Worm (Caenorhabditis elegans) whole organism, L1 larva: Measurements from ENCODE around the gene K04G11.1.
A peak's percentile ranks its signal among the peaks of the same experiment; 100 is the strongest.

Experiments
- C34B4.2 ChIP-seq: sonication (generic microtip); optimal IDR thresholded peaks from 2 replicates; lab custom pipeline; 2017; ENCODE audit warnings: mild to moderate bottlenecking, missing genetic modification characterization, missing compliant biosample characterization
- F16B12.6 ChIP-seq: fragments of 150-350 bp; optimal IDR thresholded peaks from 2 replicates; lab custom pipeline; 2014; ENCODE audit warnings: missing biosample characterization, missing genetic modification characterization
- Y116A8C.19 ChIP-seq: sonication (generic microtip); optimal IDR thresholded peaks from 2 replicates; lab custom pipeline; 2016; ENCODE audit warnings: missing compliant biosample characterization, missing genetic modification characterization, borderline replicate concordance
- ama-1 ChIP-seq: fragments of 150-350 bp; optimal IDR thresholded peaks from 2 replicates; lab custom pipeline; 2014
- blmp-1 ChIP-seq: fragments of 150-350 bp; optimal IDR thresholded peaks from 2 replicates; lab custom pipeline; 2014; ENCODE audit warnings: missing biosample characterization, missing genetic modification characterization
- ceh-88 ChIP-seq: fragments of 200-800 bp; sonication (Bioruptor generic); IDR thresholded peaks from 2 replicates; pipeline ENCODE4 v1.3.6; 2022; ENCODE audit warnings: missing genetic modification characterization, missing compliant biosample characterization
- efl-1 ChIP-seq, 4 experiments: fragments of 150-350 bp; optimal IDR thresholded peaks in 3 of 4; peaks in 1 of 4; 1 replicate in 1 of 4; 2 replicates in 3 of 4; lab custom pipeline; 2014; ENCODE audit warnings: missing biosample characterization in 2 of 4, missing genetic modification characterization in 2 of 4, missing genetic modification reagents in 2 of 4
- egl-13 ChIP-seq: sonication (generic microtip); optimal IDR thresholded peaks from 2 replicates; lab custom pipeline; 2016; ENCODE audit warnings: missing genotype, missing genetic modification reagents, missing genetic modification characterization, missing compliant biosample characterization
- elt-3 ChIP-seq, 6 experiments: fragments of 150-350 bp in 1 of 6; sonication (generic microtip); optimal IDR thresholded peaks; 2 replicates each; lab custom pipeline; 2017 to 2018; ENCODE audit warnings: missing biosample characterization in 6 of 6, missing genetic modification characterization in 6 of 6, inconsistent platforms in 1 of 6
- fkh-10 ChIP-seq: sonication (generic microtip); optimal IDR thresholded peaks from 2 replicates; lab custom pipeline; 2017; ENCODE audit warnings: missing biosample characterization, missing genetic modification reagents, missing genetic modification characterization
- fkh-8 ChIP-seq: sonication (generic microtip); optimal IDR thresholded peaks from 2 replicates; lab custom pipeline; 2016; ENCODE audit warnings: mild to moderate bottlenecking, missing genetic modification characterization, missing compliant biosample characterization
- fos-1 ChIP-seq: fragments of 150-350 bp; optimal IDR thresholded peaks from 2 replicates; lab custom pipeline; 2014; ENCODE audit warnings: missing biosample characterization, missing genetic modification characterization
- grh-1 ChIP-seq: fragments of 200-800 bp; sonication (Bioruptor generic); IDR thresholded peaks from 2 replicates; pipeline ENCODE4 v1.3.6; 2022; ENCODE audit warnings: missing genetic modification reagents, missing genetic modification characterization, missing compliant biosample characterization
- hpl-2 ChIP-seq: fragments of 150-350 bp; optimal IDR thresholded peaks from 2 replicates; lab custom pipeline; 2014; ENCODE audit warnings: missing biosample characterization, missing genetic modification reagents, missing genetic modification characterization
- irx-1 ChIP-seq: sonication (generic microtip); optimal IDR thresholded peaks from 2 replicates; lab custom pipeline; 2016; ENCODE audit warnings: missing genetic modification characterization, missing compliant biosample characterization
- isw-1 ChIP-seq: fragments of 200-800 bp; sonication (Bioruptor generic); IDR thresholded peaks from 2 replicates; pipeline ENCODE4 v1.3.6; 2022; ENCODE audit warnings: missing genetic modification characterization, missing compliant biosample characterization
- lin-13 ChIP-seq: fragments of 150-350 bp; optimal IDR thresholded peaks from 2 replicates; lab custom pipeline; 2014; ENCODE audit warnings: missing biosample characterization, missing genetic modification reagents, missing genetic modification characterization
- lin-15B ChIP-seq: fragments of 150-350 bp; sonication (generic microtip); optimal IDR thresholded peaks from 3 replicates; lab custom pipeline; 2014; ENCODE audit warnings: missing biosample characterization, missing genetic modification characterization
- lin-35 ChIP-seq, 2 experiments: fragments of 150-350 bp; optimal IDR thresholded peaks; 2 replicates each; lab custom pipeline; 2014; ENCODE audit warnings: missing biosample characterization in 2 of 2, missing genetic modification characterization in 2 of 2, missing genetic modification reagents in 2 of 2
- lsy-2 ChIP-seq, 2 experiments: fragments of 150-350 bp; optimal IDR thresholded peaks; 2 replicates each; lab custom pipeline; 2014; ENCODE audit warnings: missing biosample characterization in 2 of 2, missing genetic modification characterization in 2 of 2
- mab-9 ChIP-seq: fragments of 200-800 bp; sonication (Bioruptor generic); IDR thresholded peaks from 2 replicates; pipeline ENCODE4 v1.3.6; 2022; ENCODE audit warnings: missing genetic modification reagents, missing genetic modification characterization, missing compliant biosample characterization
- mdl-1 ChIP-seq, 2 experiments: fragments of 150-350 bp; optimal IDR thresholded peaks; 2 replicates each; lab custom pipeline; 2014 to 2017; ENCODE audit warnings: missing biosample characterization in 2 of 2, missing genetic modification characterization in 2 of 2, inconsistent platforms in 1 of 2
- mef-2 ChIP-seq: fragments of 150-350 bp; optimal IDR thresholded peaks from 2 replicates; lab custom pipeline; 2014; ENCODE audit warnings: missing biosample characterization, missing genetic modification characterization
- mep-1 ChIP-seq: fragments of 150-350 bp; optimal IDR thresholded peaks from 2 replicates; lab custom pipeline; 2014; ENCODE audit warnings: missing biosample characterization, missing genetic modification characterization
- nhr-11 ChIP-seq: fragments of 150-350 bp; optimal IDR thresholded peaks from 2 replicates; lab custom pipeline; 2014; ENCODE audit warnings: missing biosample characterization, missing genetic modification characterization
- nhr-20 ChIP-seq: sonication (generic microtip); optimal IDR thresholded peaks from 2 replicates; lab custom pipeline; 2016; ENCODE audit warnings: mild to moderate bottlenecking, missing genetic modification characterization, missing compliant biosample characterization
- nhr-237 ChIP-seq: fragments of 150-350 bp; optimal IDR thresholded peaks from 2 replicates; lab custom pipeline; 2014; ENCODE audit warnings: missing biosample characterization, missing genetic modification characterization
- nhr-47 ChIP-seq: sonication (generic microtip); optimal IDR thresholded peaks from 2 replicates; lab custom pipeline; 2016; ENCODE audit warnings: mild to moderate bottlenecking, missing genetic modification characterization, moderate library complexity, missing compliant biosample characterization
- nhr-71 ChIP-seq: sonication (generic microtip); optimal IDR thresholded peaks from 2 replicates; lab custom pipeline; 2016; ENCODE audit warnings: mild to moderate bottlenecking, missing genetic modification characterization, moderate library complexity, missing compliant biosample characterization
- nhr-77 ChIP-seq: fragments of 150-350 bp; optimal IDR thresholded peaks from 2 replicates; lab custom pipeline; 2014; ENCODE audit warnings: missing biosample characterization, missing genetic modification characterization
- nhr-84 ChIP-seq: sonication (generic microtip); optimal IDR thresholded peaks from 2 replicates; lab custom pipeline; 2017; ENCODE audit warnings: missing biosample characterization, missing genetic modification characterization
- nhr-85 ChIP-seq: sonication (generic microtip); peaks from one replicate; lab custom pipeline; 2016; ENCODE audit warnings: missing genetic modification characterization, inconsistent platforms, missing compliant biosample characterization
- pax-3 ChIP-seq: fragments of 200-800 bp; sonication (Bioruptor generic); optimal IDR thresholded peaks from 2 replicates; lab custom pipeline; 2018; ENCODE audit warnings: mild to moderate bottlenecking, missing genetic modification characterization, moderate library complexity, missing compliant biosample characterization
- rnt-1 ChIP-seq: sonication (generic microtip); optimal IDR thresholded peaks from 2 replicates; lab custom pipeline; 2016; ENCODE audit warnings: mild to moderate bottlenecking, missing genetic modification characterization, moderate library complexity, missing compliant biosample characterization
- snpc-4 ChIP-seq: fragments of 150-350 bp; optimal IDR thresholded peaks from 2 replicates; lab custom pipeline; 2014; ENCODE audit warnings: missing biosample characterization, missing genetic modification characterization
- snu-23 ChIP-seq: sonication (generic microtip); optimal IDR thresholded peaks from 2 replicates; lab custom pipeline; 2016; ENCODE audit warnings: missing genetic modification characterization, missing compliant biosample characterization
- sptf-1 ChIP-seq: fragments of 150-350 bp; optimal IDR thresholded peaks from 2 replicates; lab custom pipeline; 2014; ENCODE audit warnings: missing biosample characterization, missing genetic modification characterization
- swsn-7 ChIP-seq: sonication (generic microtip); optimal IDR thresholded peaks from 2 replicates; lab custom pipeline; 2016; ENCODE audit warnings: missing genetic modification characterization, missing compliant biosample characterization
- tlp-1 ChIP-seq: fragments of 150-350 bp; optimal IDR thresholded peaks from 2 replicates; lab custom pipeline; 2014; ENCODE audit warnings: missing biosample characterization, missing genetic modification characterization
- unc-30 ChIP-seq: sonication (generic microtip); optimal IDR thresholded peaks from 2 replicates; lab custom pipeline; 2017; ENCODE audit warnings: missing biosample characterization, missing genetic modification characterization
- zag-1 ChIP-seq: fragments of 150-350 bp; optimal IDR thresholded peaks from 2 replicates; lab custom pipeline; 2014; ENCODE audit warnings: missing biosample characterization, missing genetic modification characterization
- zip-4 ChIP-seq: fragments of 200-800 bp; sonication (Bioruptor generic); optimal IDR thresholded peaks from 2 replicates; lab custom pipeline; 2018; ENCODE audit warnings: mild to moderate bottlenecking, missing genetic modification characterization, moderate library complexity, missing compliant biosample characterization

Gene K04G11.1

ce11 chrX:14349690-14350168, 14.4 kb downstream of the K04G11.1 start, which contains the start of gene wdr-5.2:
TSS of gene wdr-5.2 (plus strand) at chrX:14350118.
- no peak for TF ChIP-seq isw-1 (GFP tag; lab: Robert Waterston, UW)
- no peak for TF ChIP-seq mab-9 (GFP tag; lab: Robert Waterston, UW)
- TF ChIP-seq tlp-1 = no peak
- no peak for TF ChIP-seq snu-23 (GFP tag; lab: Kevin White, UChicago)
- TF ChIP-seq efl-1 (optimal IDR thresholded peaks at IDR 0.05; lab: Kevin White, UChicago) = peak; percentile 3 to 20
- TF ChIP-seq efl-1 (GFP tag; optimal IDR thresholded peaks at IDR 0.05 in 1 of 2; lab: Kevin White, UChicago) = no peak
- peak; percentile 2 to 30 for TF ChIP-seq lin-35 (GFP tag; optimal IDR thresholded peaks at IDR 0.05; lab: Kevin White, UChicago)
- TF ChIP-seq lsy-2 (tag; optimal IDR thresholded peaks at IDR 0.05; lab: Kevin White, UChicago) = peak in 1 of 2 experiments; percentile 49
- peak; percentile 5 for TF ChIP-seq nhr-20
- TF ChIP-seq grh-1 (GFP tag; lab: Robert Waterston, UW) = no peak
- TF ChIP-seq hpl-2 = no peak
- no peak for TF ChIP-seq lin-13
- TF ChIP-seq swsn-7 (tag; lab: Kevin White, UChicago) = no peak
- TF ChIP-seq zag-1 = no peak
- TF ChIP-seq nhr-237 (tag; lab: Kevin White, UChicago) = no peak
- TF ChIP-seq F16B12.6 (tag; lab: Kevin White, UChicago) = peak; percentile 77
- no peak for TF ChIP-seq lin-15B (tag; lab: Kevin White, UChicago)
- TF ChIP-seq snpc-4 = no peak
- no peak for TF ChIP-seq ceh-88 (GFP tag; lab: Robert Waterston, UW)
- TF ChIP-seq fos-1 (tag; lab: Kevin White, UChicago) = peak; percentile 31
- no peak for TF ChIP-seq fkh-10 (GFP tag; lab: Kevin White, UChicago)
- TF ChIP-seq mef-2 (tag; lab: Kevin White, UChicago) = no peak
- TF ChIP-seq nhr-11 (tag; lab: Kevin White, UChicago) = no peak
- TF ChIP-seq nhr-85 = no peak
- peak; percentile 26 for TF ChIP-seq rnt-1 (tag; lab: Kevin White, UChicago)
- TF ChIP-seq fkh-8 (tag; lab: Kevin White, UChicago) = no peak
- TF ChIP-seq C34B4.2 (tag; lab: Kevin White, UChicago) = no peak
- TF ChIP-seq zip-4 (GFP tag; lab: Kevin White, UChicago) = no peak
- TF ChIP-seq nhr-77 (tag; lab: Kevin White, UChicago) = no peak
- no peak for TF ChIP-seq Y116A8C.19 (tag; lab: Kevin White, UChicago)
- no peak for TF ChIP-seq nhr-84
- TF ChIP-seq sptf-1 (tag; lab: Kevin White, UChicago) = no peak
- TF ChIP-seq elt-3 (tag; optimal IDR thresholded peaks at IDR 0.05; lab: Kevin White, UChicago) = no peak

ce11 chrX:14355034-14355433, 19.7 kb downstream of the K04G11.1 start:
- no peak for TF ChIP-seq fos-1 (tag; lab: Kevin White, UChicago)
- no peak for TF ChIP-seq nhr-71 (tag; lab: Kevin White, UChicago)
- no peak for TF ChIP-seq lsy-2 (tag; optimal IDR thresholded peaks at IDR 0.05; lab: Kevin White, UChicago)
- TF ChIP-seq isw-1 (GFP tag; lab: Robert Waterston, UW) = no peak
- no peak for TF ChIP-seq F16B12.6 (tag; lab: Kevin White, UChicago)
- TF ChIP-seq unc-30 (tag; lab: Kevin White, UChicago) = no peak
- no peak for TF ChIP-seq ama-1 (lab: Kevin White, UChicago)
- TF ChIP-seq irx-1 = no peak
- TF ChIP-seq ceh-88 (GFP tag; lab: Robert Waterston, UW) = no peak
- no peak for TF ChIP-seq mep-1 (tag; lab: Kevin White, UChicago)
- no peak for TF ChIP-seq pax-3 (tag; lab: Kevin White, UChicago)
- TF ChIP-seq blmp-1 (tag; lab: Kevin White, UChicago) = no peak
- no peak for TF ChIP-seq snu-23 (GFP tag; lab: Kevin White, UChicago)
- TF ChIP-seq mdl-1 (tag; optimal IDR thresholded peaks at IDR 0.05; lab: Kevin White, UChicago) = no peak
- TF ChIP-seq rnt-1 (tag; lab: Kevin White, UChicago) = no peak
- TF ChIP-seq nhr-47 (tag; lab: Kevin White, UChicago) = no peak
- no peak for TF ChIP-seq snpc-4
- no peak for TF ChIP-seq egl-13 (tag; lab: Kevin White, UChicago)
